Worm (Caenorhabditis elegans): ENCODE results near the gene kle-2.

Gene kle-2

ce11 chrIII:7924821-7925220 is 16.7 kb upstream of the kle-2 start, which contains the start of gene tag-250:
tag-250 (minus strand) TSS chrIII:7924921.
- TF ChIP-seq hmbx-1 (tag; optimal IDR thresholded peaks at IDR 0.05) (no peak), tbx-37 (GFP tag; conservative IDR thresholded peaks at IDR 0.05) (no peak), pes-1 (GFP tag; IDR thresholded peaks at IDR 0.05) (no peak), ama-1 (optimal IDR thresholded peaks at IDR 0.05) (no peak), ceh-13 (GFP tag; optimal IDR thresholded peaks at IDR 0.05) (no peak), flt-1 (GFP tag; IDR thresholded peaks at IDR 0.05) (no peak), tbx-11 (GFP tag; IDR thresholded peaks at IDR 0.05) (no peak), ets-7 (tag; optimal IDR thresholded peaks at IDR 0.05) (no peak), ceh-36 (tag; optimal IDR thresholded peaks at IDR 0.05) (no peak), hnd-1 (tag; optimal IDR thresholded peaks at IDR 0.05) (no peak), B0310.2 (tag; optimal IDR thresholded peaks at IDR 0.05) (no peak)

- no peak for TF ChIP-seq hmbx-1 (tag; optimal IDR thresholded peaks at IDR 0.05)
- no peak for TF ChIP-seq tra-4 (tag; optimal IDR thresholded peaks at IDR 0.05)
- TF ChIP-seq hnd-1 (tag; optimal IDR thresholded peaks at IDR 0.05): no peak
- TF ChIP-seq tbx-37 (GFP tag; conservative IDR thresholded peaks at IDR 0.05): no peak
- no peak for TF ChIP-seq sea-1 (GFP tag; conservative IDR thresholded peaks at IDR 0.05)
- no peak for TF ChIP-seq aly-1 (tag; optimal IDR thresholded peaks at IDR 0.05)
- TF ChIP-seq ceh-13 (GFP tag; optimal IDR thresholded peaks at IDR 0.05): no peak
- TF ChIP-seq ceh-36 (tag; optimal IDR thresholded peaks at IDR 0.05): no peak
- TF ChIP-seq flt-1 (GFP tag; IDR thresholded peaks at IDR 0.05): no peak
- TF ChIP-seq pes-1 (GFP tag; IDR thresholded peaks at IDR 0.05): no peak
These were observed 15.5 kb upstream of the kle-2 start for ce11 chrIII:7925968-7926367.

- TF ChIP-seq ama-1 (optimal IDR thresholded peaks at IDR 0.05) (no peak), flt-1 (GFP tag; IDR thresholded peaks at IDR 0.05) (no peak), sea-1 (GFP tag; conservative IDR thresholded peaks at IDR 0.05) (no peak), ceh-13 (GFP tag; optimal IDR thresholded peaks at IDR 0.05) (no peak), scrt-1 (GFP tag; IDR thresholded peaks at IDR 0.05) (no peak), hmg-4 (GFP tag; optimal IDR thresholded peaks at IDR 0.05) (no peak), ceh-36 (tag; optimal IDR thresholded peaks at IDR 0.05) (no peak), tbx-11 (GFP tag; IDR thresholded peaks at IDR 0.05) (no peak), B0310.2 (tag; optimal IDR thresholded peaks at IDR 0.05) (no peak), ets-7 (tag; optimal IDR thresholded peaks at IDR 0.05) (no peak), pes-1 (GFP tag; IDR thresholded peaks at IDR 0.05) (no peak), aly-1 (tag; optimal IDR thresholded peaks at IDR 0.05) (no peak)
These were observed 12.9 kb upstream of the kle-2 start, which contains the start of the genes C29E4.13 and npp-15 for ce11 chrIII:7928549-7929129. C29E4.13 (minus strand) TSS chrIII:7928717. npp-15 (plus strand) TSS chrIII:7929043.

DNA sequence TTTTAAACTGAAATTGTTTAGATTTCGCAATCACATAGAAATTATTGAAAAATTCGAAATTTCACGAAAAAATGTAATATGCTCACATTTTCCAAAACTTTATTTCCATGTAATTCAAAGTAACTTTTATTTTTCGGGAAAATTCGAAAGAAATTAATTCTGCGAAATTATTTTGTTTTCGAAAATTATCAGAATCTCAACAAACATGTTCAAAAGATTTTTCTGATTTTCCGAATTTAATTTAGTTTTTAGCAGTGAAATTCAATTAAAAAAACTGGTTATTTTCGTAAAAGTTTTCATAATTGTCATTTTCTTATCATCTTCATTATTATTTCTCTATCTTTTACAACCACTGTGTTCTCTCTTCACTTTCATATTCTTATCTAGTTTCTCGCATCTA is 8.3 kb upstream of the kle-2 start, which contains the start of gene ran-2:
ran-2 (plus strand) TSS at position 301 of the 400 bp plus-strand sequence.
- TF ChIP-seq hnd-1 (tag; optimal IDR thresholded peaks at IDR 0.05): no peak
- TF ChIP-seq ceh-13 (GFP tag; optimal IDR thresholded peaks at IDR 0.05): no peak
- TF ChIP-seq pes-1 (GFP tag; IDR thresholded peaks at IDR 0.05): no peak
- TF ChIP-seq tra-4 (tag; optimal IDR thresholded peaks at IDR 0.05): no peak
- no peak for TF ChIP-seq aly-1 (tag; optimal IDR thresholded peaks at IDR 0.05)
- no peak for TF ChIP-seq hmg-4 (GFP tag; optimal IDR thresholded peaks at IDR 0.05)
- no peak for TF ChIP-seq ceh-36 (tag; optimal IDR thresholded peaks at IDR 0.05)
- TF ChIP-seq tbx-11 (GFP tag; IDR thresholded peaks at IDR 0.05): no peak

DNA sequence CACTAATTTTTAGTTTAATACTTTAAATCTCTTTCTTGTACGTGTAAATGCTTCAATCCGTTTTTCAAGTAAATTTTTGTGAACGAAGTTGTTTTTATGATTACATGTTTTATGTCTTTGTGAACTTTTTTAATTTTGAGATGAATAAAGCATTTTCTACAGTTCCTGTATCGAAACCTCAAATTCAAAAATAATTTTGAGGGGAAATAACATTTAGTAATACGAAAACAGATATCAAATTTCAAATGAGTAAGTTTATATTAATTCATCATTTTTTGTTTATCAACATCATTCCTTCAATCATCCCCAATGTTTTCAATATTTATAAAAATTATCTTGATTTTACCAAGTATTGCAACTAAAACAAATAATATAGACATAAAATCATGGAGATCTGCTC is 4.0 kb upstream of the kle-2 start, which contains the start of gene C29E4.10:
C29E4.10 (plus strand) TSS at position 301 of the 400 bp plus-strand sequence.
- no peak for TF ChIP-seq flt-1 (GFP tag; IDR thresholded peaks at IDR 0.05)
- no peak for TF ChIP-seq tbx-37 (GFP tag; conservative IDR thresholded peaks at IDR 0.05)
- TF ChIP-seq hmg-4 (GFP tag; optimal IDR thresholded peaks at IDR 0.05): no peak
- no peak for TF ChIP-seq ceh-36 (tag; optimal IDR thresholded peaks at IDR 0.05)
- no peak for TF ChIP-seq sea-1 (GFP tag; conservative IDR thresholded peaks at IDR 0.05)
- no peak for TF ChIP-seq ets-7 (tag; optimal IDR thresholded peaks at IDR 0.05)
- TF ChIP-seq tbx-11 (GFP tag; IDR thresholded peaks at IDR 0.05): no peak
- TF ChIP-seq tra-4 (tag; optimal IDR thresholded peaks at IDR 0.05): no peak
- no peak for TF ChIP-seq aly-1 (tag; optimal IDR thresholded peaks at IDR 0.05)
- TF ChIP-seq hmbx-1 (tag; optimal IDR thresholded peaks at IDR 0.05): no peak
- TF ChIP-seq B0310.2 (tag; optimal IDR thresholded peaks at IDR 0.05): no peak

ce11 chrIII:7940819-7941218 is 698 bp upstream of the kle-2 start, which contains the start of gene C29E4.12:
C29E4.12 (plus strand) TSS chrIII:7941151.
- TF ChIP-seq hnd-1 (tag; optimal IDR thresholded peaks at IDR 0.05) (no peak), ets-7 (tag; optimal IDR thresholded peaks at IDR 0.05) (no peak), ceh-36 (tag; optimal IDR thresholded peaks at IDR 0.05) (no peak)

DNA sequence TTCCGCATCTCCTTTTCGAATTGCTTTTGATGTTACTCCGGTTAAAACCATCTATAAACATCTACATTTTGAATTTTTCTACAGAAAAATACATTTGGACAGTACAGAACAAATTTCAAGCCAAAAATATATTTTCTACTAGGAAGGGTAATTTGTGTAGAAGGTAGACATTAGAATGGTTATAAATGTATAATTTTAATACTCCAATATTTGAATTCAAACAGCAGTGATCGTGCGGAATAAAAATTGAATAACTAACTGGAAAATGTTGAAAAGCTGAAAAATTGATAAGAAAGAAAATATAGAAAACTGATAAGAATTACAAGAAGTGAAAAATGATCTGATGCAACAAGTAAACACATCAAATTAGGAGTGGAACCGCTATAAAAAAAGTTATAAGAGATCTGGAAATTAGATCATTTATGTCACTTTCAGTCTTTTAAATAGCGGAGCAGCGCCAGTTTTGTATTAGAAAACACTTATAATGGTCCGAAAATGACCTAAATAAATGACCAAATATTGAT is 5.5 kb downstream of the kle-2 start, which contains the start of gene gsto-1:
gsto-1 (minus strand) TSS at position 51 of the 524 bp plus-strand sequence.
- no peak for TF ChIP-seq ama-1 (optimal IDR thresholded peaks at IDR 0.05)
- no peak for TF ChIP-seq B0310.2 (tag; optimal IDR thresholded peaks at IDR 0.05)
- no peak for TF ChIP-seq tbx-37 (GFP tag; conservative IDR thresholded peaks at IDR 0.05)
- no peak for TF ChIP-seq hnd-1 (tag; optimal IDR thresholded peaks at IDR 0.05)
- no peak for TF ChIP-seq tbx-11 (GFP tag; IDR thresholded peaks at IDR 0.05)
- TF ChIP-seq F13C5.2 (tag; optimal IDR thresholded peaks at IDR 0.05): no peak
- TF ChIP-seq hmbx-1 (tag; optimal IDR thresholded peaks at IDR 0.05): no peak
- no peak for TF ChIP-seq tra-4 (tag; optimal IDR thresholded peaks at IDR 0.05)
- TF ChIP-seq hmg-4 (GFP tag; optimal IDR thresholded peaks at IDR 0.05): no peak

DNA sequence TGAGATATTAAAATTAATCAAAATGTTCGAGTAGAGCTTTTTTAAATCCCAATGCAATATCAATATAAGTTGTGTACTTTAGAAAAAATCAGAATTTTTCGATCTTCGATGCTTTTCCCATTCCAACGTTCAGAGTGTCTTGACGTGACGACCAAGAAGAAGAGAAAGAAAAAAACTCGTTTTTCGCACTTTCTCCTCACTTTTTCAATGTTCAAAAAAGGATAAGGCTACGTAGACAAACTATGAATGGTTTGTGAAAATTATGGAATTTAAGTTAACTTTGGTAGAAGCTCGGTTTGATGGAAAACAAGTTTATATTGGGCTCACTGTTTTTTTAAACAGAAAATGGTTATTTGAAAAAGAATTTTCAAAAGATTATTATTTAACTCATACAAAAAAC is 6.2 kb downstream of the kle-2 start:
- no peak for TF ChIP-seq ets-7 (tag; optimal IDR thresholded peaks at IDR 0.05)
- TF ChIP-seq tbx-11 (GFP tag; IDR thresholded peaks at IDR 0.05): no peak
- TF ChIP-seq hmg-4 (GFP tag; optimal IDR thresholded peaks at IDR 0.05): no peak
- no peak for TF ChIP-seq hmbx-1 (tag; optimal IDR thresholded peaks at IDR 0.05)
- TF ChIP-seq tra-4 (tag; optimal IDR thresholded peaks at IDR 0.05): no peak

All from whole organism, early embryonic.